Fruit fly (Drosophila melanogaster) whole organism, embryonic: ENCODE measurements around the gene Osi17.

Source experiments
- ATbp ChIP-seq: fragments of 200-800 bp; sonication (Bioruptor generic); optimal IDR thresholded peaks from 2 replicates; lab custom pipeline; 2017; ENCODE audit warnings: missing biosample characterization, mild to moderate bottlenecking, missing genetic modification characterization, missing genetic modification reagents
- Ada2b ChIP-seq: fragments of 200-800 bp; sonication (Bioruptor generic); IDR thresholded peaks from 2 replicates; pipeline ENCODE4 v1.3.6; 2022; ENCODE audit warnings: missing biosample characterization, missing genetic modification characterization
- CG10431 ChIP-seq: fragments of 200-800 bp; sonication (Bioruptor generic); optimal IDR thresholded peaks from 3 replicates; lab custom pipeline; 2018; ENCODE audit warnings: missing biosample characterization, mild to moderate bottlenecking, missing genetic modification characterization
- CG10543 ChIP-seq: fragments of 200-800 bp; sonication (Bioruptor generic); optimal IDR thresholded peaks from 3 replicates; lab custom pipeline; 2017; ENCODE audit warnings: missing biosample characterization, mild to moderate bottlenecking, missing genetic modification characterization, moderate library complexity
- CG11085 ChIP-seq: fragments of 200-800 bp; sonication (Bioruptor generic); IDR thresholded peaks from 2 replicates; pipeline ENCODE4 v1.3.6; 2022; ENCODE audit warnings: missing biosample characterization, missing genetic modification characterization
- CG11456 ChIP-seq: fragments of 200-800 bp; sonication (Bioruptor generic); IDR thresholded peaks from 3 replicates; pipeline ENCODE4 v1.3.6; 2022; ENCODE audit warnings: missing biosample characterization, missing genetic modification characterization
- CG12104 ChIP-seq: fragments of 200-800 bp; sonication (Bioruptor generic); optimal IDR thresholded peaks from 3 replicates; lab custom pipeline; 2016; ENCODE audit warnings: missing biosample characterization, missing genetic modification characterization
- CG12659 ChIP-seq: fragments of 200-800 bp; sonication (Bioruptor generic); optimal IDR thresholded peaks from 3 replicates; lab custom pipeline; 2017; ENCODE audit warnings: mild to moderate bottlenecking, missing biosample characterization, missing genetic modification reagents, missing genetic modification characterization
- CG13894 ChIP-seq: fragments of 200-800 bp; sonication (Bioruptor generic); optimal IDR thresholded peaks from 3 replicates; lab custom pipeline; 2018; ENCODE audit warnings: missing biosample characterization, mild to moderate bottlenecking, missing genetic modification characterization, moderate library complexity
- CG14441 ChIP-seq: fragments of 200-800 bp; sonication (Bioruptor generic); IDR thresholded peaks from 2 replicates; pipeline ENCODE4 v1.3.6; 2022; ENCODE audit warnings: missing biosample characterization, missing genetic modification characterization
- CG14667 ChIP-seq: fragments of 200-800 bp; sonication (Bioruptor generic); IDR thresholded peaks from 2 replicates; pipeline ENCODE4 v1.3.6; 2022; ENCODE audit warnings: missing biosample characterization, missing genetic modification characterization
- CG14860 ChIP-seq: fragments of 200-800 bp; sonication (Bioruptor generic); IDR thresholded peaks from 3 replicates; pipeline ENCODE4 v1.3.6; 2022; ENCODE audit warnings: missing biosample characterization, missing genetic modification characterization; ENCODE audit not compliant: partially characterized antibody
- CG1529 ChIP-seq: fragments of 200-800 bp; sonication (Bioruptor generic); optimal IDR thresholded peaks from 3 replicates; lab custom pipeline; 2018; ENCODE audit warnings: missing biosample characterization, missing genetic modification characterization
- CG1832 ChIP-seq: fragments of 200-800 bp; sonication (Bioruptor generic); optimal IDR thresholded peaks from 2 replicates; lab custom pipeline; 2017; ENCODE audit warnings: missing biosample characterization, mild to moderate bottlenecking, missing genetic modification characterization, inconsistent platforms
- CG18764 ChIP-seq: fragments of 200-800 bp; sonication (Bioruptor generic); optimal IDR thresholded peaks from 3 replicates; lab custom pipeline; 2016; ENCODE audit warnings: missing biosample characterization, missing genetic modification characterization
- CG2889 ChIP-seq: fragments of 200-800 bp; sonication (Bioruptor generic); IDR thresholded peaks from 3 replicates; pipeline ENCODE4 v1.3.6; 2022; ENCODE audit warnings: missing biosample characterization, missing genetic modification characterization
- CG3281 ChIP-seq: fragments of 200-800 bp; sonication (Bioruptor generic); optimal IDR thresholded peaks from 3 replicates; lab custom pipeline; 2017; ENCODE audit warnings: missing biosample characterization, mild to moderate bottlenecking, missing genetic modification characterization
- CG33213 ChIP-seq: fragments of 200-800 bp; sonication (Bioruptor generic); optimal IDR thresholded peaks from 3 replicates; lab custom pipeline; 2016; ENCODE audit warnings: missing biosample characterization, missing genetic modification characterization
- CG4328 ChIP-seq: fragments of 200-800 bp; sonication (Bioruptor generic); optimal IDR thresholded peaks from 3 replicates; lab custom pipeline; 2017; ENCODE audit warnings: missing biosample characterization, missing genetic modification reagents, missing genetic modification characterization
- CG7372 ChIP-seq: fragments of 200-800 bp; sonication (Bioruptor generic); IDR thresholded peaks from 2 replicates; pipeline ENCODE4 v1.3.6; 2022; ENCODE audit warnings: missing biosample characterization, missing genetic modification characterization
- CG7556 ChIP-seq: fragments of 200-800 bp; sonication (Bioruptor generic); optimal IDR thresholded peaks from 2 replicates; lab custom pipeline; 2017; ENCODE audit warnings: missing biosample characterization, mild to moderate bottlenecking, missing genetic modification characterization
- CG7786 ChIP-seq: fragments of 200-800 bp; sonication (Bioruptor generic); optimal IDR thresholded peaks from 2 replicates; lab custom pipeline; 2016; ENCODE audit warnings: missing biosample characterization, missing genetic modification characterization
- CG8924 ChIP-seq: fragments of 200-800 bp; optimal IDR thresholded peaks from 3 replicates; lab custom pipeline; 2019; ENCODE audit warnings: missing biosample characterization, mild to moderate bottlenecking, missing genetic modification characterization, moderate library complexity
- CHES-1-like ChIP-seq: fragments of 200-800 bp; sonication (Bioruptor generic); optimal IDR thresholded peaks from 2 replicates; lab custom pipeline; 2016; ENCODE audit warnings: missing biosample characterization, missing genetic modification characterization
- CTCF ChIP-seq: fragments of 200-800 bp; sonication (Bioruptor generic); optimal IDR thresholded peaks from 2 replicates; lab custom pipeline; 2017; ENCODE audit warnings: missing biosample characterization, mild to moderate bottlenecking, missing genetic modification characterization, moderate library complexity
- D19A ChIP-seq: fragments of 200-800 bp; optimal IDR thresholded peaks from 3 replicates; lab custom pipeline; 2019; ENCODE audit warnings: missing biosample characterization, mild to moderate bottlenecking, missing genetic modification characterization, moderate library complexity
- Dad ChIP-seq: fragments of 200-800 bp; sonication (Bioruptor generic); optimal IDR thresholded peaks from 3 replicates; lab custom pipeline; 2016; ENCODE audit warnings: missing biosample characterization, missing genetic modification characterization
- Dref ChIP-seq: fragments of 200-800 bp; sonication (Bioruptor generic); IDR thresholded peaks from 2 replicates; pipeline ENCODE4 v1.3.6; 2022; ENCODE audit warnings: missing biosample characterization, missing genetic modification characterization
- ERR ChIP-seq: fragments of 200-800 bp; sonication (Bioruptor generic); optimal IDR thresholded peaks from 2 replicates; lab custom pipeline; 2016; ENCODE audit warnings: missing biosample characterization, missing genetic modification characterization
- Ets97D ChIP-seq: fragments of 200-800 bp; sonication (Bioruptor generic); optimal IDR thresholded peaks from 3 replicates; lab custom pipeline; 2016; ENCODE audit warnings: missing biosample characterization, missing genetic modification characterization
- H2.0 ChIP-seq: fragments of 200-800 bp; sonication (Bioruptor generic); IDR thresholded peaks from 2 replicates; pipeline ENCODE4 v1.3.6; 2022; ENCODE audit warnings: missing biosample characterization, missing genetic modification characterization
- HmgD ChIP-seq: fragments of 200-800 bp; sonication (Bioruptor generic); optimal IDR thresholded peaks from 3 replicates; lab custom pipeline; 2016; ENCODE audit warnings: missing biosample characterization, missing genetic modification characterization
- Hsf ChIP-seq: fragments of 200-800 bp; sonication (Bioruptor generic); optimal IDR thresholded peaks from 3 replicates; lab custom pipeline; 2016; ENCODE audit warnings: missing biosample characterization, missing genetic modification characterization
- Nf-YB ChIP-seq: fragments of 200-800 bp; sonication (Bioruptor generic); optimal IDR thresholded peaks from 3 replicates; lab custom pipeline; 2019; ENCODE audit warnings: missing biosample characterization, mild to moderate bottlenecking, missing genetic modification characterization, moderate library complexity
- Oaz ChIP-seq: fragments of 200-800 bp; sonication (Bioruptor generic); IDR thresholded peaks from 2 replicates; pipeline ENCODE4 v1.3.6; 2022; ENCODE audit warnings: missing biosample characterization, missing genetic modification characterization
- Opbp ChIP-seq: fragments of 200-800 bp; sonication (Bioruptor generic); IDR thresholded peaks from 3 replicates; pipeline ENCODE4 v1.3.6; 2022; ENCODE audit warnings: missing biosample characterization, missing genetic modification characterization; ENCODE audit not compliant: partially characterized antibody
- Poxn ChIP-seq: fragments of 200-800 bp; sonication (Bioruptor generic); IDR thresholded peaks from 2 replicates; pipeline ENCODE4 v1.3.6; 2022; ENCODE audit warnings: missing biosample characterization, missing genetic modification characterization
- Sry-β ChIP-seq: fragments of 200-800 bp; sonication (Bioruptor generic); optimal IDR thresholded peaks from 2 replicates; lab custom pipeline; 2018; ENCODE audit warnings: missing biosample characterization, mild to moderate bottlenecking, missing genetic modification characterization, moderate library complexity
- Tbp ChIP-seq: fragments of >200 bp; optimal IDR thresholded peaks from 2 replicates; lab custom pipeline; 2018; ENCODE audit warnings: missing biosample characterization, missing genetic modification characterization
- ap ChIP-seq: fragments of 200-800 bp; sonication (Bioruptor generic); IDR thresholded peaks from 2 replicates; pipeline ENCODE4 v1.3.6; 2022; ENCODE audit warnings: missing biosample characterization, missing genetic modification characterization
- cad ChIP-seq: fragments of >200 bp; optimal IDR thresholded peaks from 2 replicates; lab custom pipeline; 2017; ENCODE audit warnings: missing biosample characterization, missing genetic modification characterization
- corto ChIP-seq: fragments of 200-800 bp; sonication (Bioruptor generic); optimal IDR thresholded peaks from 2 replicates; lab custom pipeline; 2016; ENCODE audit warnings: missing biosample characterization, mild to moderate bottlenecking, missing genetic modification characterization, moderate library complexity
- fru ChIP-seq: fragments of >200 bp; optimal IDR thresholded peaks from 2 replicates; lab custom pipeline; 2017
- grn ChIP-seq: fragments of 200-800 bp; sonication (Bioruptor generic); optimal IDR thresholded peaks from 3 replicates; lab custom pipeline; 2017; ENCODE audit warnings: missing biosample characterization, missing genetic modification characterization
- inv ChIP-seq: fragments of 200-800 bp; sonication (Bioruptor generic); IDR thresholded peaks from 2 replicates; pipeline ENCODE4 v1.3.6; 2022; ENCODE audit warnings: missing biosample characterization, missing genetic modification characterization; ENCODE audit not compliant: partially characterized antibody
- jigr1 ChIP-seq: fragments of 200-800 bp; sonication (Bioruptor generic); IDR thresholded peaks from 3 replicates; pipeline ENCODE4 v1.3.6; 2022; ENCODE audit warnings: missing biosample characterization, missing genetic modification characterization
- jumu ChIP-seq: fragments of 200-800 bp; sonication (Bioruptor generic); optimal IDR thresholded peaks from 3 replicates; lab custom pipeline; 2016; ENCODE audit warnings: missing biosample characterization, missing genetic modification characterization
- lab ChIP-seq: fragments of 200-800 bp; sonication (Bioruptor generic); optimal IDR thresholded peaks from 3 replicates; lab custom pipeline; 2017; ENCODE audit warnings: missing biosample characterization, missing genetic modification characterization, mild to moderate bottlenecking, moderate library complexity, missing genetic modification reagents
- nau ChIP-seq: fragments of 200-800 bp; sonication (Bioruptor generic); optimal IDR thresholded peaks from 3 replicates; lab custom pipeline; 2017; ENCODE audit warnings: missing biosample characterization, mild to moderate bottlenecking, missing genetic modification characterization, missing genetic modification reagents
- pros ChIP-seq: fragments of 200-800 bp; sonication (Bioruptor generic); optimal IDR thresholded peaks from 3 replicates; lab custom pipeline; 2019; ENCODE audit warnings: missing biosample characterization, mild to moderate bottlenecking, missing genetic modification characterization, moderate library complexity
- psq ChIP-seq: fragments of 200-800 bp; sonication (Bioruptor generic); optimal IDR thresholded peaks from 2 replicates; lab custom pipeline; 2017; ENCODE audit warnings: missing biosample characterization, missing genetic modification characterization
- repo ChIP-seq: fragments of 200-800 bp; sonication (Bioruptor generic); optimal IDR thresholded peaks from 2 replicates; lab custom pipeline; 2016; ENCODE audit warnings: missing biosample characterization, missing genetic modification characterization
- slou ChIP-seq: fragments of 200-800 bp; sonication (Bioruptor generic); optimal IDR thresholded peaks from 3 replicates; lab custom pipeline; 2016; ENCODE audit warnings: missing biosample characterization, missing genetic modification characterization
- toy ChIP-seq: fragments of 200-800 bp; sonication (Bioruptor generic); IDR thresholded peaks from 2 replicates; pipeline ENCODE4 v1.3.6; 2022; ENCODE audit warnings: missing biosample characterization, missing genetic modification characterization

Gene Osi17

DNA sequence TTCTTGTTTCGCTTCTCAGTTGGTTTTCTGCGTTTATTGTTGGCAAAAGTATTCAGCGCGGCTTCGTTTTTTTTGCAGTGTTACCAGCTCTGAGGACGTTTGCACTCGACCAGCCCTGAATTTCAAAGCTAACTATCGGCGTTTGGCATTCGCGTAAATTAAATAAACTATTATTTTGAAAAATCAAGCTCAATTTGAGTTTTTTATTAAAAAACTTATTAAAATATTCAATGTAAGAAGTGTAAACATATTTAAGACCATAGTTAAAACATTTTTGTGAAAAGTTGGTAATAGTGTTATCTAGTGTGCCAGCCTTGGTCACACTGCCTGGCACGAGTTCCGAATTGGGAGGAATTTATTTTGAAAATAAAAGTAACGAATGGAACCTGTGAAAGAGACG, 34.2 kb downstream of the Osi17 start, which contains the start of the genes SmD2 and CG18048 (continued):
- TF ChIP-seq jumu (no peak), CG10543 (GFP tag; lab: Kevin White, UChicago) (no peak), lab (GFP tag; lab: Kevin White, UChicago) (no peak), grn (GFP tag; lab: Kevin White, UChicago) (no peak), slou (no peak), Sry-β (no peak), Tbp (GFP tag; lab: Kevin White, UChicago) (no peak), CG11456 (no peak), repo (no peak), Dref (peak; percentile 31), toy (GFP tag; lab: Robert Waterston, UW) (no peak), CG4328 (no peak), corto (GFP tag; lab: Kevin White, UChicago) (no peak), inv (GFP tag; lab: Robert Waterston, UW) (peak; percentile 75), Dad (GFP tag; lab: Kevin White, UChicago) (no peak), pros (GFP tag; lab: Kevin White, UChicago) (no peak), HmgD (no peak), CTCF (GFP tag; lab: Kevin White, UChicago) (peak; percentile 22), CG10431 (no peak), CG12104 (GFP tag; lab: Kevin White, UChicago) (no peak), CG1529 (GFP tag; lab: Kevin White, UChicago) (no peak), jigr1 (GFP tag; lab: Robert Waterston, UW) (no peak), H2.0 (GFP tag; lab: Robert Waterston, UW) (no peak), Hsf (GFP tag; lab: Kevin White, UChicago) (no peak), Nf-YB (GFP tag; lab: Kevin White, UChicago) (no peak), CG7786 (GFP tag; lab: Kevin White, UChicago) (no peak), CG12659 (GFP tag; lab: Kevin White, UChicago) (peak; percentile 47), CG3281 (GFP tag; lab: Kevin White, UChicago) (no peak), CG1832 (GFP tag; lab: Kevin White, UChicago) (no peak), Poxn (GFP tag; lab: Robert Waterston, UW) (no peak), CG18764 (no peak), psq (GFP tag; lab: Kevin White, UChicago) (no peak), CG11085 (no peak), CG14667 (GFP tag; lab: Robert Waterston, UW) (no peak), ATbp (no peak), CG2889 (no peak), Ets97D (GFP tag; lab: Kevin White, UChicago) (peak; percentile 67), CG14860 (0 out of 3 replicates have a peak, but pooled peaks have one; percentile 52), ap (GFP tag; lab: Robert Waterston, UW) (no peak), CG8924 (tag; lab: Kevin White, UChicago) (no peak), D19A (tag; lab: Kevin White, UChicago) (no peak), Ada2b (GFP tag; lab: Robert Waterston, UW) (no peak), CHES-1-like (GFP tag; lab: Kevin White, UChicago) (peak; percentile 6), CG33213 (GFP tag; lab: Kevin White, UChicago) (peak; percentile 4), CG7556 (GFP tag; lab: Kevin White, UChicago) (no peak), Opbp (peak; percentile 65; the same call in 1 of the 3 replicates), ERR (GFP tag; lab: Kevin White, UChicago) (no peak), cad (no peak), CG13894 (no peak), fru (lab: Kevin White, UChicago) (no peak), Oaz (GFP tag; lab: Robert Waterston, UW) (no peak), CG7372 (no peak), CG14441 (GFP tag; lab: Robert Waterston, UW) (no peak), nau (GFP tag; lab: Kevin White, UChicago) (no peak)
